Fruit fly (Drosophila melanogaster) whole organism: ENCODE data around the gene TfIIA-S.

ENCODE experiments used
- CG8478 ChIP-seq: fragments of >200 bp; optimal IDR thresholded peaks from 2 replicates; lab custom pipeline; 2018; ENCODE audit warnings: inconsistent platforms
- EcR ChIP-seq, 2 experiments: fragments of >200 bp; optimal IDR thresholded peaks; 2 replicates each; lab custom pipeline; 2017; ENCODE audit warnings: missing biosample characterization in 2 of 2, missing genetic modification characterization in 2 of 2, missing genetic modification reagents in 2 of 2
- pan ChIP-seq: fragments of >200 bp; optimal IDR thresholded peaks from 2 replicates; lab custom pipeline; 2017
- psq ChIP-seq: fragments of >200 bp; optimal IDR thresholded peaks from 2 replicates; lab custom pipeline; 2017

dm6 chr3R:23912349-23912748 lies 21.5 kb upstream of the TfIIA-S start:
- TF ChIP-seq psq (lab: Kevin White, UChicago) (no peak), pan (no peak), CG8478 (lab: Kevin White, UChicago) (no peak), EcR (GFP tag; optimal IDR thresholded peaks at IDR 0.05; lab: Kevin White, UChicago) (no peak)
